Worm (Caenorhabditis elegans): Measurements from ENCODE around the gene C07B5.4.

Gene C07B5.4

ce11 chrX:9560931-9561330 lies 31.5 kb downstream of the C07B5.4 start (continued):
- TF ChIP-seq tra-1 (GFP tag; IDR thresholded peaks at IDR 0.05) (peak; percentile 74), skn-1 (tag; optimal IDR thresholded peaks at IDR 0.05) (no peak), egl-43 (GFP tag; IDR thresholded peaks at IDR 0.05) (peak; percentile 76; the same call in 1 of the 2 replicates), set-16 (GFP tag; IDR thresholded peaks at IDR 0.05) (no peak), ztf-7 (tag; optimal IDR thresholded peaks at IDR 0.05) (no peak), lin-1 (GFP tag; IDR thresholded peaks at IDR 0.05) (0 out of 2 replicates have a peak, but pooled peaks have one; percentile 45), tag-97 (GFP tag; IDR thresholded peaks at IDR 0.05) (0 out of 2 replicates have a peak, but pooled peaks have one; percentile 22), snpc-1.2 (GFP tag; IDR thresholded peaks at IDR 0.05) (no peak), nhr-42 (GFP tag; IDR thresholded peaks at IDR 0.05) (peak; percentile 63; the same call in 1 of the 2 replicates), unc-130 (GFP tag; optimal IDR thresholded peaks at IDR 0.05) (no peak), lin-39 (tag; optimal IDR thresholded peaks at IDR 0.05) (no peak), ceh-82 (tag; optimal IDR thresholded peaks at IDR 0.05) (no peak), F44E2.7 (GFP tag; IDR thresholded peaks at IDR 0.05) (0 out of 2 replicates have a peak, but pooled peaks have one; percentile 18), nhr-77 (tag; optimal IDR thresholded peaks at IDR 0.05) (no peak), hlh-11 (tag; optimal IDR thresholded peaks at IDR 0.05) (peak; percentile 39), ceh-32 (tag; optimal IDR thresholded peaks at IDR 0.05; ENCODE audit: poor library complexity) (no peak), fkh-10 (GFP tag; optimal IDR thresholded peaks at IDR 0.05) (no peak), F26F4.8 (GFP tag; conservative IDR thresholded peaks at IDR 0.05) (0 out of 2 replicates have a peak, but pooled peaks have one; percentile 31), lin-29 (GFP tag; IDR thresholded peaks at IDR 0.05) (no peak), attf-4 (tag; optimal IDR thresholded peaks at IDR 0.05) (no peak), F10B5.3 (tag; optimal IDR thresholded peaks at IDR 0.05) (no peak), zfp-3 (GFP tag; conservative IDR thresholded peaks at IDR 0.05) (peak; percentile 71), duxl-1 (tag; optimal IDR thresholded peaks at IDR 0.05; ENCODE audit: poor library complexity) (no peak), ceh-62 (tag; optimal IDR thresholded peaks at IDR 0.05) (no peak), T20F7.1 (GFP tag; optimal IDR thresholded peaks at IDR 0.05) (no peak), unc-62 (GFP tag; optimal IDR thresholded peaks at IDR 0.05 in 1 of 2) (no peak), unc-62 (tag; optimal IDR thresholded peaks at IDR 0.05) (no peak), fos-1 (tag; optimal IDR thresholded peaks at IDR 0.05) (no peak), zip-11 (GFP tag; IDR thresholded peaks at IDR 0.05) (no peak), pqm-1 (tag; optimal IDR thresholded peaks at IDR 0.05) (no peak), jun-1 (tag; optimal IDR thresholded peaks at IDR 0.05) (no peak), mes-2 (tag; optimal IDR thresholded peaks at IDR 0.05; ENCODE audit: poor library complexity, severe bottlenecking) (peak; percentile 78), nhr-25 (tag; optimal IDR thresholded peaks at IDR 0.05; ENCODE audit: borderline replicate concordance, insufficient read depth) (no peak), php-3 (GFP tag; IDR thresholded peaks at IDR 0.05) (0 out of 2 replicates have a peak, but pooled peaks have one; percentile 27), hmg-1.1 (GFP tag; IDR thresholded peaks at IDR 0.05) (0 out of 2 replicates have a peak, but pooled peaks have one; percentile 11), daf-16 (GFP tag; optimal IDR thresholded peaks at IDR 0.05) (peak; percentile 30 to 40), daf-16 (tag; optimal IDR thresholded peaks at IDR 0.05) (peak; percentile 62), unc-39 (tag; optimal IDR thresholded peaks at IDR 0.05) (no peak), mdl-1 (tag; optimal IDR thresholded peaks at IDR 0.05) (no peak), daf-19 (GFP tag; conservative IDR thresholded peaks at IDR 0.05) (peak; percentile 67; the same call in 1 of the 2 replicates), Y48G9A.11 (GFP tag; IDR thresholded peaks at IDR 0.05) (0 out of 2 replicates have a peak, but pooled peaks have one; percentile 14), ama-1 (optimal IDR thresholded peaks at IDR 0.05) (peak; percentile 52), hlh-30 (tag; optimal IDR thresholded peaks at IDR 0.05; ENCODE audit: insufficient read depth) (peak; percentile 48), ztf-11 (tag; optimal IDR thresholded peaks at IDR 0.05) (no peak), lin-38 (GFP tag; IDR thresholded peaks at IDR 0.05) (peak; percentile 64), rbr-2 (tag; optimal IDR thresholded peaks at IDR 0.05) (peak; percentile 37), R02D3.7 (tag; optimal IDR thresholded peaks at IDR 0.05) (no peak), ceh-20 (GFP tag; IDR thresholded peaks at IDR 0.05) (0 out of 2 replicates have a peak, but pooled peaks have one; percentile 28), spr-3 (GFP tag; optimal IDR thresholded peaks at IDR 0.05) (no peak), Y75B8A.6 (GFP tag; IDR thresholded peaks at IDR 0.05) (0 out of 2 replicates have a peak, but pooled peaks have one; percentile 13), mep-1 (tag; optimal IDR thresholded peaks at IDR 0.05) (peak; percentile 64)

Measured in whole organism, L4 larva.